Worm (Caenorhabditis elegans) whole organism, L3 larva: ENCODE data around the gene cfim-2.

Experiments used
- ZK546.5 ChIP-seq: sonication (generic microtip); optimal IDR thresholded peaks from 2 replicates; lab custom pipeline; 2017; ENCODE audit warnings: missing biosample characterization, missing genetic modification characterization
- aly-2 ChIP-seq: fragments of 150-350 bp; optimal IDR thresholded peaks from 2 replicates; lab custom pipeline; 2014; ENCODE audit warnings: missing biosample characterization, missing genetic modification characterization
- ama-1 ChIP-seq: fragments of 150-350 bp; optimal IDR thresholded peaks from 2 replicates; lab custom pipeline; 2018
- egl-27 ChIP-seq: sonication (generic microtip); optimal IDR thresholded peaks from 4 replicates; lab custom pipeline; 2017; ENCODE audit warnings: missing biosample characterization, missing genetic modification reagents, missing genetic modification characterization
- egl-5 ChIP-seq: fragments of 150-350 bp; optimal IDR thresholded peaks from 2 replicates; lab custom pipeline; 2017; ENCODE audit warnings: missing biosample characterization, missing genetic modification reagents, missing genetic modification characterization, inconsistent platforms
- elt-2 ChIP-seq: sonication (generic microtip); optimal IDR thresholded peaks from 2 replicates; lab custom pipeline; 2016; ENCODE audit warnings: missing genetic modification reagents, mild to moderate bottlenecking, missing genetic modification characterization, missing compliant biosample characterization
- fos-1 ChIP-seq: fragments of 150-350 bp; optimal IDR thresholded peaks from 2 replicates; lab custom pipeline; 2014; ENCODE audit warnings: missing biosample characterization, missing genetic modification characterization
- lin-39 ChIP-seq: fragments of 150-350 bp; optimal IDR thresholded peaks from 2 replicates; lab custom pipeline; 2018; ENCODE audit warnings: missing biosample characterization, missing genetic modification reagents, missing genetic modification characterization
- mdl-1 ChIP-seq: fragments of 150-350 bp; optimal IDR thresholded peaks from 2 replicates; lab custom pipeline; 2014; ENCODE audit warnings: missing biosample characterization, missing genetic modification characterization
- nhr-237 ChIP-seq: fragments of 150-350 bp; optimal IDR thresholded peaks from 2 replicates; lab custom pipeline; 2014; ENCODE audit warnings: missing biosample characterization, missing genetic modification characterization
- nhr-28 ChIP-seq: fragments of 150-350 bp; optimal IDR thresholded peaks from 2 replicates; lab custom pipeline; 2014; ENCODE audit warnings: missing biosample characterization, missing genetic modification characterization
- pqm-1 ChIP-seq: fragments of 150-350 bp; optimal IDR thresholded peaks from 2 replicates; lab custom pipeline; 2017; ENCODE audit warnings: missing biosample characterization, missing genetic modification characterization, inconsistent platforms
- ztf-11 ChIP-seq: fragments of 150-350 bp; optimal IDR thresholded peaks from 2 replicates; lab custom pipeline; 2014; ENCODE audit warnings: missing biosample characterization, missing genetic modification characterization
- ztf-4 ChIP-seq: fragments of 150-350 bp; optimal IDR thresholded peaks from 2 replicates; lab custom pipeline; 2014; ENCODE audit warnings: missing biosample characterization, missing genetic modification characterization

DNA sequence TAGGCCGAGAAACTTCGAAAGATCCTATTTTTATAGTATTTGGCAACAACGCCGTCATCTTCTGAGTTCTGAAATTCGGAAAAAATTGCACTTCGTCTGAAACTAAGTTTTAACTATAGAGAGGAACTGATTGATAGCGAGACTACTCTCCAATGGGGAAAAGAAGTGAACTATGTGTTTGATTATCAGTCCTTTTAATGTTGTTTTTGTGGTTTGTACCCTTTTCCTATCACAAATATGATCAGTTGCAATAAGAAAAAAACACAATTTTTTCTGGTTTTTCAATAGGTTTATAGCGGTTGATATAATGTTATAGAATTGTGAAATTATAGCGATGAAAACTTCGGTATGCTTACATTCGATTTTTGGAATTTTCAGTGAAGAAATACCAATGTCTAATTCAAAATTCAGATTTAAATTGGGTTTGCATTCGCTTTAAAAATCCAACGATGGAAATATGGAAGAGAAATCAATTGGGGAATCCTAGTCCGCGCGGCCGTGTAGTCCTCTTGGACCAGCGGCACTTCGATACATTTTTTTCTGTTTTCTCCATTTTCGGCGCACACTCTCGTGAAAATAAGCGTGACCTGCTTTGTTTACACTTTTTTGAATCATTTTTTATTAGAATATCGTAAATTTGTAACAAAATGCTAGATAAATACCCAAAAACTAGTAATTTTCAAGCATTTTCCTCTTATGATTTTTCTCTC is 47.3 kb downstream of the cfim-2 start, which contains the start of gene C53B4.3:
- TF ChIP-seq ztf-11 (tag; lab: Kevin White, UChicago) (no peak), elt-2 (peak; percentile 55), nhr-28 (tag; lab: Kevin White, UChicago) (no peak), egl-27 (tag; lab: Kevin White, UChicago) (no peak), egl-5 (tag; lab: Kevin White, UChicago) (no peak), fos-1 (no peak), aly-2 (tag; lab: Kevin White, UChicago) (no peak), ZK546.5 (no peak), mdl-1 (tag; lab: Kevin White, UChicago) (no peak), ama-1 (lab: Kevin White, UChicago) (no peak), lin-39 (no peak), pqm-1 (tag; lab: Kevin White, UChicago) (no peak), nhr-237 (tag; lab: Kevin White, UChicago) (no peak), ztf-4 (tag; lab: Kevin White, UChicago) (no peak)
